Worm (Caenorhabditis elegans) whole organism, late embryonic: ENCODE results near the gene lin-40.

ENCODE experiments used
- elt-2 ChIP-seq: sonication (generic microtip); optimal IDR thresholded peaks from 2 replicates; lab custom pipeline; 2016; ENCODE audit warnings: missing genetic modification reagents, missing genetic modification characterization, missing compliant biosample characterization
- ref-2 ChIP-seq: sonication (generic microtip); optimal IDR thresholded peaks from 2 replicates; lab custom pipeline; 2016; ENCODE audit warnings: missing genetic modification characterization, missing compliant biosample characterization
- rnt-1 ChIP-seq: sonication (generic microtip); optimal IDR thresholded peaks from 2 replicates; lab custom pipeline; 2016; ENCODE audit warnings: missing genetic modification characterization, missing compliant biosample characterization
- syd-9 ChIP-seq: sonication (generic microtip); optimal IDR thresholded peaks from 2 replicates; lab custom pipeline; 2016; ENCODE audit warnings: mild to moderate bottlenecking, missing genetic modification characterization, moderate library complexity, missing compliant biosample characterization

DNA sequence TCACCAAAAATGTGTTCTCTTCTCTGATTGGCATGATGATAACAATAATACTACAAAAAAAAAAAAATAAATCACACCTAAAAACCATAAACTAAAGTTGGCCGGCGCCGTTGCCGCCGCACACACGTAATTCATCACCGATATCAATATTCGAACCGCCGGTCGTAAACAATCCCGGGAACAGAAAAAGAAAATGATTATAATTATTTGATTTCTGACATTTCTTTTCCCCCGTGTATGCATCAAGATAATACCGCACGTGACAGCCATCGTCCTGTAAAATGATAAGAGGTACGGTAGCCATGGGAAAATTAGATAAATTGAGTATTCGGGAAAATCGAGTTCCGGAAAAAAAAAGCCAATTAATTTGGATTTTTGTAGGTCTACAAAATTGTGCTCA lies 7.7 kb upstream of the lin-40 start:
- TF ChIP-seq ref-2 (tag; lab: Kevin White, UChicago), result no peak
- no peak for TF ChIP-seq rnt-1 (tag; lab: Kevin White, UChicago)
- TF ChIP-seq elt-2, result peak; percentile 74
- no peak for TF ChIP-seq syd-9 (tag; lab: Kevin White, UChicago)
